Fruit fly (Drosophila melanogaster): Measurements from ENCODE around the gene CG13950.

CG13950 gene

dm6 chr2L:873724-874504 is 13.9 kb downstream of the CG13950 start (continued):
- TF ChIP-seq sob (GFP tag; IDR thresholded peaks at IDR 0.05) = peak; percentile 38
- peak; percentile 55 for TF ChIP-seq ewg (GFP tag; optimal IDR thresholded peaks at IDR 0.05)

- no peak for TF ChIP-seq corto (GFP tag; optimal IDR thresholded peaks at IDR 0.05)
- no peak for TF ChIP-seq Sry-δ (GFP tag; optimal IDR thresholded peaks at IDR 0.05)
- no peak for TF ChIP-seq CG16815 (GFP tag; optimal IDR thresholded peaks at IDR 0.05)
- no peak for TF ChIP-seq pan (optimal IDR thresholded peaks at IDR 0.05)
- TF ChIP-seq pan (GFP tag; optimal IDR thresholded peaks at IDR 0.05 in 1 of 2, IDR thresholded peaks at IDR 0.05 in 1 of 2) = no peak
- no peak for TF ChIP-seq CG14441 (GFP tag; IDR thresholded peaks at IDR 0.05)
- no peak for TF ChIP-seq CG17829 (tag; optimal IDR thresholded peaks at IDR 0.05)
- TF ChIP-seq HmgZ (tag; optimal IDR thresholded peaks at IDR 0.05) = no peak
- no peak for TF ChIP-seq CG6791 (GFP tag; IDR thresholded peaks at IDR 0.05; ENCODE audit: partially characterized antibody)
- TF ChIP-seq CG13624 (GFP tag; optimal IDR thresholded peaks at IDR 0.05) = no peak
- TF ChIP-seq D19B (GFP tag; optimal IDR thresholded peaks at IDR 0.05) = no peak
- no peak for TF ChIP-seq CG1603 (tag; optimal IDR thresholded peaks at IDR 0.05)
- TF ChIP-seq Xbp1 (GFP tag; optimal IDR thresholded peaks at IDR 0.05) = no peak
- TF ChIP-seq CG11456 (GFP tag; IDR thresholded peaks at IDR 0.05) = no peak
- no peak for TF ChIP-seq CG1832 (GFP tag; optimal IDR thresholded peaks at IDR 0.05)
- TF ChIP-seq CG3163 (GFP tag; optimal IDR thresholded peaks at IDR 0.05) = no peak
- TF ChIP-seq lilli (GFP tag; optimal IDR thresholded peaks at IDR 0.05) = no peak
- TF ChIP-seq onecut (GFP tag; IDR thresholded peaks at IDR 0.05) = no peak
- no peak for TF ChIP-seq BEAF-32 (GFP tag; optimal IDR thresholded peaks at IDR 0.05)
- no peak for TF ChIP-seq fu2 (GFP tag; optimal IDR thresholded peaks at IDR 0.05)
- TF ChIP-seq cad (GFP tag; optimal IDR thresholded peaks at IDR 0.05) = no peak
Observed at dm6 chr2L:877002-877401, 17.0 kb downstream of the CG13950 start, which contains the start of gene ninaA. Gene ninaA (plus strand): TSS chr2L:877302.

dm6 chr2L:884970-885369 is 25.0 kb downstream of the CG13950 start, which contains the start of gene CG15824:
Gene CG15824 (minus strand): TSS chr2L:885141.
- TF ChIP-seq CG3847 (GFP tag; IDR thresholded peaks at IDR 0.05) (0 out of 2 replicates have a peak, but pooled peaks have one; percentile 6), Atf-2 (GFP tag; optimal IDR thresholded peaks at IDR 0.05) (no peak), Pdp1 (GFP tag; optimal IDR thresholded peaks at IDR 0.05) (no peak), wek (GFP tag; optimal IDR thresholded peaks at IDR 0.05) (no peak), CG33213 (GFP tag; optimal IDR thresholded peaks at IDR 0.05) (no peak), fd96Cb (tag; optimal IDR thresholded peaks at IDR 0.05) (no peak), caup (GFP tag; optimal IDR thresholded peaks at IDR 0.05; ENCODE audit: severe bottlenecking) (no peak), CG1647 (GFP tag; optimal IDR thresholded peaks at IDR 0.05) (no peak), NK7.1 (GFP tag; optimal IDR thresholded peaks at IDR 0.05) (no peak), vfl (GFP tag; optimal IDR thresholded peaks at IDR 0.05) (no peak), Lhr (GFP tag; optimal IDR thresholded peaks at IDR 0.05) (peak; percentile 3), klu (GFP tag; IDR thresholded peaks at IDR 0.05) (no peak), CG13287 (GFP tag; IDR thresholded peaks at IDR 0.05; ENCODE audit: partially characterized antibody) (no peak), CG4617 (GFP tag; optimal IDR thresholded peaks at IDR 0.05; ENCODE audit: borderline replicate concordance) (no peak), dm (GFP tag; optimal IDR thresholded peaks at IDR 0.05) (no peak), CG5245 (GFP tag; optimal IDR thresholded peaks at IDR 0.05) (no peak), Med (GFP tag) (peak; percentile 18), CG11456 (GFP tag; IDR thresholded peaks at IDR 0.05) (0 out of 3 replicates have a peak, but pooled peaks have one; percentile 41), abd-A (tag; optimal IDR thresholded peaks at IDR 0.05) (no peak), h (optimal IDR thresholded peaks at IDR 0.05) (no peak), Mes4 (GFP tag; optimal IDR thresholded peaks at IDR 0.05) (no peak), CTCF (GFP tag; optimal IDR thresholded peaks at IDR 0.05) (peak; percentile 46), Myb (GFP tag; optimal IDR thresholded peaks at IDR 0.05) (peak; percentile 95), Rx (GFP tag; IDR thresholded peaks at IDR 0.05) (no peak), MESR4 (GFP tag; optimal IDR thresholded peaks at IDR 0.05) (no peak), C15 (GFP tag; IDR thresholded peaks at IDR 0.05) (no peak), E2f2 (GFP tag; IDR thresholded peaks at IDR 0.05) (peak; percentile 88)

Data from whole organism, embryonic.